Fruit fly (Drosophila melanogaster) S2 (cell line): ENCODE results near the gene TkR86C.

Experiments
- CG8478 ChIP-seq: fragments of >200 bp; optimal IDR thresholded peaks from 2 replicates; lab custom pipeline; 2018
- CTCF ChIP-seq, 2 experiments: fragments of >200 bp; optimal IDR thresholded peaks; 2 replicates each; lab custom pipeline; 2018

dm6 chr3R:10688160-10688559, 62.9 kb downstream of the TkR86C start:
- no peak for TF ChIP-seq CTCF (optimal IDR thresholded peaks at IDR 0.05; lab: Kevin White, UChicago)
- no peak for TF ChIP-seq CG8478 (lab: Kevin White, UChicago)
